Worm (Caenorhabditis elegans): ENCODE results near the gene him-4.

The him-4 gene

DNA sequence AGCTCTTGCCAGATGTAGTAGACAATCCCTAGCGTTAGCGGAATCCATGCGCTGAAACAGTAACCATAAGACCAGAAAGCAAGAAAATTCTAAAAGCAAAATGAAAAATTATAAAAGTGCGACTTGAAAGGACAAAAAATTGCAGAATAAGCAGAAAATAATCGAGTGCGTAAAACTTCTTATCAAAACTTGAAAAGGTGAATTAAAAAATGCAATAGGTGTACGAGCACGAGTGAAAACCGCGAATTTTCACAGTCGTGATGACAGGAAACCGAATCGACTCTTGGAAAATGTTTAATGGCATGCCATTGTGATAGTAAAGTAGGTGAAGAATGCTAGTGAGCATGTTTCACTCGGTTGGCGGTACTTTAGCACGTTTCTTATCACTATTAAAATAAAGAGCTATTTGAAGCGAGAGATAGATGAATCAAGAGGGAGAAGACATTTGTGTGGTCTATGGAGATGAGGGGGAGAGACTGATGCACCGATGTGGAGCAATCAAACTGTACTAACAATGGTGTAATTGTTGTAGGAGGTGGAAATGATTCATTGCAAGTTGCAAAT, 37.2 kb upstream of the him-4 start, which contains the start of gene ifp-1:
ifp-1 (minus strand) TSS at position 51 of the 564 bp plus-strand sequence.
- peak; percentile 49 for TF ChIP-seq crh-2 (tag; optimal IDR thresholded peaks at IDR 0.05)
- peak; percentile 53 for TF ChIP-seq gmeb-1 (tag; optimal IDR thresholded peaks at IDR 0.05)
- peak in 1 of 2 experiments; percentile 34 for TF ChIP-seq mdl-1 (tag; optimal IDR thresholded peaks at IDR 0.05)
- TF ChIP-seq zag-1 (tag; optimal IDR thresholded peaks at IDR 0.05): no peak
- no peak for TF ChIP-seq ama-1 (optimal IDR thresholded peaks at IDR 0.05)
- TF ChIP-seq skn-1 (tag; optimal IDR thresholded peaks at IDR 0.05): no peak
- TF ChIP-seq ceh-82 (tag; optimal IDR thresholded peaks at IDR 0.05): no peak
- peak; percentile 37 for TF ChIP-seq sma-9 (GFP tag; optimal IDR thresholded peaks at IDR 0.05)
- no peak for TF ChIP-seq sma-9 (tag; optimal IDR thresholded peaks at IDR 0.05)
- TF ChIP-seq R02D3.7 (tag; optimal IDR thresholded peaks at IDR 0.05): no peak
- no peak for TF ChIP-seq lin-13 (GFP tag; optimal IDR thresholded peaks at IDR 0.05)
- TF ChIP-seq nhr-6 (tag; optimal IDR thresholded peaks at IDR 0.05): no peak
- TF ChIP-seq fos-1 (tag; optimal IDR thresholded peaks at IDR 0.05): peak; percentile 88

DNA sequence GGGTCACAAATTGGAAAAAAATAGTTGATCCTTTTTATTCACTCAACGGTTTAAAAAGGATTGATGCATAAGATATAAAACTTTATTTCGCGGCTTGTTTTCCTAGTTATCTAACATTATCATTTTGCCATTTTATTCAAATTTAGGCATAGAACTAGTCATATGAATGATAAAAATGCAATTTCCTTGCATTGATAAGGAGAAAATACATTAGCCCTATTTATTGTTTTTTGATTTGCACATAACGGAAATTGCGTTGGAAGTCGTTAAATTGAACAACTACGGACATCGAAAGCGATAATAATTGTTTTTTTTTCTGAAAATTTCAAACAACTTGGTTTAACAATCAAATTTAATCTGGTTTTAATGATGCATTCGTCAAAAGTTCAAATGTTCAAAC, 30.1 kb upstream of the him-4 start:
- TF ChIP-seq ztf-11 (tag; optimal IDR thresholded peaks at IDR 0.05) (no peak), lin-13 (GFP tag; optimal IDR thresholded peaks at IDR 0.05) (no peak), nhr-6 (tag; optimal IDR thresholded peaks at IDR 0.05) (no peak), C34F6.9 (tag; optimal IDR thresholded peaks at IDR 0.05) (no peak), crh-2 (tag; optimal IDR thresholded peaks at IDR 0.05) (peak; percentile 1), zag-1 (tag; optimal IDR thresholded peaks at IDR 0.05) (no peak), elt-1 (tag; optimal IDR thresholded peaks at IDR 0.05) (no peak), unc-62 (GFP tag; optimal IDR thresholded peaks at IDR 0.05) (no peak), fos-1 (tag; optimal IDR thresholded peaks at IDR 0.05) (peak; percentile 52)

DNA sequence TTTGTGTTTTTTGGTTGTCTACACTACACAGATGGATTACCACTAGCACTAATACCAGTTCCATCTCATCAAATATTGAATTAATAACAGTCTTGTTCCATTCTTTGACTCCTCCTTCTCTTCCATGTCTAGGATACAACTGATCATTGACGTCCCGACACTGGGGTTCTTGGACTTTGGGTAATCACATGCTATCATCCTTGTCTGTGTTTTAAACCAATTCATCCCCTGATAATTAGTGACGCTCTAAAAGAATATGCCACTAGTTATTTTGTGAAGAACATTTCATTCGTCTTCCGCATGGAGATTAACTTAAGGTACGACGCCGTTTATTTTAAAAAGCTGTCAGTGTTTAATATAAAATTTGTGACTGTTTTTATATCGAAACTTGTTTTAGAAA, 26.9 kb upstream of the him-4 start, which contains the start of gene npr-18:
npr-18 (plus strand) TSS at position 301 of the 400 bp plus-strand sequence.
- TF ChIP-seq elt-1 (tag; optimal IDR thresholded peaks at IDR 0.05) (no peak), ztf-11 (tag; optimal IDR thresholded peaks at IDR 0.05) (no peak)

DNA sequence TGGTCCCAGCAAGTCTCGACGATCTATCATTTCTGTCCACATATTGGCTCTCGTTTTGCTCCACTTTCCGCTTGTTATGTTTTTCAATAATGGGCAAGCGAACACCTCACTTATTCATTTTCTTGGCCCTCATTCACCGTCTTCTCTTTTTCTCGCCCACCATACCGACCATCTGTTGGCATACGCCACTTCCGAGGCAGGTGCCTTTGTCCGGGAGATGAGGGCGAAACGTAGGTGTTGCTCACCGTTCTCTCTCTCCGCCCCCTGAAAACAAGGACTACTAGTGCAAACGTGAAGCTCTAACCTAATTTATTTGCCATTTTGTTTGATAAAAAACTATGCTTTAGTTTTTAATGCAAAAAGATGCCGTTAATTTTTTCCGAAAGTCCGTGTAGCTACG, 19.7 kb upstream of the him-4 start:
- no peak for TF ChIP-seq unc-39 (tag; optimal IDR thresholded peaks at IDR 0.05)
- TF ChIP-seq nhr-25 (tag; optimal IDR thresholded peaks at IDR 0.05): no peak
- TF ChIP-seq R02D3.7 (tag; optimal IDR thresholded peaks at IDR 0.05): no peak
- TF ChIP-seq mbf-1 (tag; optimal IDR thresholded peaks at IDR 0.05): no peak
- no peak for TF ChIP-seq lin-11 (tag; optimal IDR thresholded peaks at IDR 0.05)
- TF ChIP-seq ztf-4 (tag; optimal IDR thresholded peaks at IDR 0.05): no peak

ce11 chrX:9698359-9698758, 19.0 kb upstream of the him-4 start, which contains the start of gene dyf-7:
dyf-7 (plus strand) TSS chrX:9698659.
- TF ChIP-seq nhr-12 (tag; optimal IDR thresholded peaks at IDR 0.05) (no peak), sma-3 (GFP tag; optimal IDR thresholded peaks at IDR 0.05) (no peak), snpc-4 (tag; optimal IDR thresholded peaks at IDR 0.05) (no peak)

- TF ChIP-seq crh-2 (tag; optimal IDR thresholded peaks at IDR 0.05) (no peak), aly-2 (tag; optimal IDR thresholded peaks at IDR 0.05) (no peak), egl-27 (tag; optimal IDR thresholded peaks at IDR 0.05) (no peak), mab-5 (tag; optimal IDR thresholded peaks at IDR 0.05) (peak; percentile 16), lin-39 (tag; optimal IDR thresholded peaks at IDR 0.05) (no peak), nhr-10 (tag; optimal IDR thresholded peaks at IDR 0.05) (no peak), nhr-23 (tag; optimal IDR thresholded peaks at IDR 0.05) (no peak), nhr-6 (tag; optimal IDR thresholded peaks at IDR 0.05) (no peak)
Measured at ce11 chrX:9702790-9703189, 14.6 kb upstream of the him-4 start.
